Worm (Caenorhabditis elegans) whole organism, midembryonic: ENCODE results near the gene Y58A7A.5.

Experiments
- T22C8.4 ChIP-seq: fragments of 200-800 bp; sonication (Bioruptor generic); IDR thresholded peaks from 2 replicates; pipeline ENCODE4 v1.3.6; 2022; ENCODE audit warnings: missing genetic modification characterization, missing compliant biosample characterization
- cog-1 ChIP-seq: sonication (generic microtip); optimal IDR thresholded peaks from 2 replicates; lab custom pipeline; 2016; ENCODE audit warnings: missing genetic modification characterization, missing compliant biosample characterization
- flt-1 ChIP-seq: fragments of 200-800 bp; sonication (Bioruptor generic); IDR thresholded peaks from 2 replicates; pipeline ENCODE4 v1.3.6; 2022; ENCODE audit warnings: missing genetic modification characterization, missing compliant biosample characterization
- klf-2 ChIP-seq: fragments of 200-800 bp; sonication (Bioruptor generic); conservative IDR thresholded peaks from 2 replicates; pipeline ENCODE4 v1.3.6; 2022; ENCODE audit warnings: missing genetic modification reagents, missing genetic modification characterization, missing compliant biosample characterization
- med-1 ChIP-seq: sonication (generic microtip); optimal IDR thresholded peaks from 2 replicates; lab custom pipeline; 2017; ENCODE audit warnings: missing genetic modification characterization, mild to moderate bottlenecking, missing compliant biosample characterization, antibody characterized with exemption, missing genetic modification reagents; ENCODE audit not compliant: insufficient read depth
- ref-1 ChIP-seq: fragments of 200-800 bp; sonication (Bioruptor generic); conservative IDR thresholded peaks from 2 replicates; pipeline ENCODE4 v1.3.6; 2022; ENCODE audit warnings: missing genetic modification reagents, missing genetic modification characterization, missing compliant biosample characterization
- tab-1 ChIP-seq: fragments of 200-800 bp; sonication (Bioruptor generic); IDR thresholded peaks from 2 replicates; pipeline ENCODE4 v1.3.6; 2022; ENCODE audit warnings: missing genetic modification characterization, missing compliant biosample characterization
- ztf-23 ChIP-seq: fragments of 200-800 bp; sonication (Bioruptor generic); IDR thresholded peaks from 2 replicates; pipeline ENCODE4 v1.3.6; 2022; ENCODE audit warnings: missing genetic modification reagents, missing genetic modification characterization, missing compliant biosample characterization
- ztf-29 ChIP-seq: fragments of 200-800 bp; sonication (Bioruptor generic); IDR thresholded peaks from 2 replicates; pipeline ENCODE4 v1.3.6; 2022; ENCODE audit warnings: missing genetic modification reagents, missing genetic modification characterization, missing compliant biosample characterization

The Y58A7A.5 gene

ce11 chrV:5086919-5087404, at the start of gene Y58A7A.5:
TSS of gene Y58A7A.5 (minus strand) at chrV:5086969.
- TF ChIP-seq ref-1 (GFP tag; lab: Robert Waterston, UW) (no peak), cog-1 (tag; lab: Kevin White, UChicago) (no peak), klf-2 (no peak), flt-1 (GFP tag; lab: Robert Waterston, UW) (no peak), med-1 (GFP tag; lab: Kevin White, UChicago) (no peak), ztf-23 (GFP tag; lab: Robert Waterston, UW) (no peak), ztf-29 (GFP tag; lab: Robert Waterston, UW) (no peak), tab-1 (GFP tag; lab: Robert Waterston, UW) (no peak), T22C8.4 (GFP tag; lab: Robert Waterston, UW) (no peak)

DNA sequence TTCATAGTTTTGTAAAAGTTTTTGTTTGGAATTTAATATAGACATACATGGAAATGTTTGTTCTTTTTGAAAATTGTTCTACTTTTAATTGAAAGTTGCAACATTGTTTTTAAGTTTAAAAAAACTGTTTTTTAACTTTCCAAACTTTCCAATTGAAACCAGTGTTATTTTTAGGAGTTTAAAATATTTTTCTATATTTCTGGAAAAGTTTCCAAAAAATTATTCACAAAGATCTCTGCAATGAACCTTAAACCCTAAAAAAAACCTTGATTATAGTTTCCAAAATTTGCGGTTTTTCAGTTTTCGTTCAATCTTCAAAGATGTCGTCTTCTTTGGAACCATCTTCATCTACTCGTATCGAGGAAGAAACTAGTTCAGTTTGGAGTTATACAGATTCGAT, 45.7 kb upstream of the Y58A7A.5 start, which contains the start of gene F14F9.4:
Gene F14F9.4, plus strand, starts transcription at position 301 of the 400 bp plus-strand sequence.
- no peak for TF ChIP-seq cog-1 (tag; lab: Kevin White, UChicago)
- TF ChIP-seq klf-2 = no peak
- no peak for TF ChIP-seq ztf-23 (GFP tag; lab: Robert Waterston, UW)
- TF ChIP-seq ref-1 (GFP tag; lab: Robert Waterston, UW) = no peak
- no peak for TF ChIP-seq T22C8.4 (GFP tag; lab: Robert Waterston, UW)
- TF ChIP-seq flt-1 (GFP tag; lab: Robert Waterston, UW) = no peak
- no peak for TF ChIP-seq med-1 (GFP tag; lab: Kevin White, UChicago)
- no peak for TF ChIP-seq tab-1 (GFP tag; lab: Robert Waterston, UW)
- TF ChIP-seq ztf-29 (GFP tag; lab: Robert Waterston, UW) = no peak

ce11 chrV:5131380-5131779, 44.6 kb upstream of the Y58A7A.5 start:
- TF ChIP-seq ztf-23 (GFP tag; lab: Robert Waterston, UW) = no peak
- TF ChIP-seq flt-1 (GFP tag; lab: Robert Waterston, UW) = no peak
- TF ChIP-seq cog-1 (tag; lab: Kevin White, UChicago) = no peak
- TF ChIP-seq tab-1 (GFP tag; lab: Robert Waterston, UW) = no peak
- no peak for TF ChIP-seq T22C8.4 (GFP tag; lab: Robert Waterston, UW)
- no peak for TF ChIP-seq klf-2
- no peak for TF ChIP-seq ref-1 (GFP tag; lab: Robert Waterston, UW)
- no peak for TF ChIP-seq ztf-29 (GFP tag; lab: Robert Waterston, UW)
- TF ChIP-seq med-1 (GFP tag; lab: Kevin White, UChicago) = no peak

- TF ChIP-seq ztf-29 (GFP tag; lab: Robert Waterston, UW) (no peak), klf-2 (no peak), tab-1 (GFP tag; lab: Robert Waterston, UW) (no peak), cog-1 (tag; lab: Kevin White, UChicago) (no peak), flt-1 (GFP tag; lab: Robert Waterston, UW) (no peak), med-1 (GFP tag; lab: Kevin White, UChicago) (no peak), T22C8.4 (GFP tag; lab: Robert Waterston, UW) (no peak), ztf-23 (GFP tag; lab: Robert Waterston, UW) (no peak), ref-1 (GFP tag; lab: Robert Waterston, UW) (no peak)
Measured at ce11 chrV:5130018-5130417, 43.2 kb upstream of the Y58A7A.5 start, which contains the start of gene F14F9.8. TSS of gene F14F9.8 (plus strand) at chrV:5130318.

DNA sequence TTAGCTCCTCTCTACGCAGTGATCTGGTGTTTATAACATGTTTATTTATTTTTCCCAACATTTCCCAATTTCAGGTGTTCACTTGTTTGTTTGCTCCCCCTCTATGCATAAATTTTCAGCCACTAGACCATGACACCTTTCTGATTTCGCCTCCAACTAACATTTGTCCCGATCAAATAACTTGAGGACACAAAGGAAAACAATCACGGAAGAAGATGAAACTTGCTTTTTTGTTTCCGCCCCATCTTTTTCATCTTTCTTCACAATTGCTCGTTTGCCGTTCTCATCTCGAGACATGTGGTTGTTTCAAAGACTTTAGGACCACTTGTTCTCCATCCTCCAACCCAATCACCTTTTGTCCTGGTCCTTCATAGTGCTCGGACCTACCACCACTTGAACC, 40.0 kb upstream of the Y58A7A.5 start, which contains the start of gene F14F9.5:
Gene F14F9.5, plus strand, starts transcription at position 301 of the 400 bp plus-strand sequence.
- no peak for TF ChIP-seq tab-1 (GFP tag; lab: Robert Waterston, UW)
- TF ChIP-seq klf-2 = no peak
- no peak for TF ChIP-seq cog-1 (tag; lab: Kevin White, UChicago)
- no peak for TF ChIP-seq ztf-23 (GFP tag; lab: Robert Waterston, UW)
- no peak for TF ChIP-seq ztf-29 (GFP tag; lab: Robert Waterston, UW)
- TF ChIP-seq flt-1 (GFP tag; lab: Robert Waterston, UW) = no peak
- no peak for TF ChIP-seq med-1 (GFP tag; lab: Kevin White, UChicago)

ce11 chrV:5119679-5120078, 32.9 kb upstream of the Y58A7A.5 start, which contains the start of gene sid-1:
TSS of gene sid-1 (plus strand) at chrV:5119970.
- TF ChIP-seq T22C8.4 (GFP tag; lab: Robert Waterston, UW) (no peak), ztf-23 (GFP tag; lab: Robert Waterston, UW) (no peak), flt-1 (GFP tag; lab: Robert Waterston, UW) (no peak), klf-2 (no peak), ztf-29 (GFP tag; lab: Robert Waterston, UW) (no peak), ref-1 (GFP tag; lab: Robert Waterston, UW) (no peak), cog-1 (tag; lab: Kevin White, UChicago) (no peak), med-1 (GFP tag; lab: Kevin White, UChicago) (no peak), tab-1 (GFP tag; lab: Robert Waterston, UW) (no peak)

DNA sequence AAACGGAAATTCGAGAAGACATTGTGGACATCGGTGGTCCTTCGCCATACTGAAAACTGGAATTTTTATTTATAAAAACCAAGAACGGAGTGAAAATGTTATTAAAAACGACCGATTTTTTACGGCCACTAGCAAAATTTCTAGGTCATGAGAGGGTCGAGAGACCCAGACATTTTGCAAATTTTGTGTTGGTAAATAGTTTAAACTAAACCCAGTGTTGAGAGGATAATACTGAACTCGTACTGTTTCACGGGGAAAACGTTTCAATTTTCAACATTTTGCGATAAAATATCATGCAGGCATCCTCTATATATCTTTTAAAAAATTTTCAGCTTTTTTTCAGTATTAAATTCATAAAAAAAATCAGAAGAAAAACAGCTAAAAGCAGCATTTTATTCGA, 32.3 kb upstream of the Y58A7A.5 start, which contains the start of gene C04F5.9:
Gene C04F5.9, minus strand, starts transcription at position 101 of the 400 bp plus-strand sequence.
- TF ChIP-seq klf-2 = no peak
- no peak for TF ChIP-seq ztf-23 (GFP tag; lab: Robert Waterston, UW)
- TF ChIP-seq flt-1 (GFP tag; lab: Robert Waterston, UW) = no peak
- TF ChIP-seq ref-1 (GFP tag; lab: Robert Waterston, UW) = no peak
- TF ChIP-seq ztf-29 (GFP tag; lab: Robert Waterston, UW) = no peak
- no peak for TF ChIP-seq tab-1 (GFP tag; lab: Robert Waterston, UW)
- no peak for TF ChIP-seq T22C8.4 (GFP tag; lab: Robert Waterston, UW)
- no peak for TF ChIP-seq med-1 (GFP tag; lab: Kevin White, UChicago)
- no peak for TF ChIP-seq cog-1 (tag; lab: Kevin White, UChicago)

ce11 chrV:5113654-5114053, 26.9 kb upstream of the Y58A7A.5 start, which contains the start of gene C04F5.8:
TSS of gene C04F5.8 (minus strand) at chrV:5113754.
- TF ChIP-seq klf-2 (no peak), ztf-29 (GFP tag; lab: Robert Waterston, UW) (no peak), med-1 (GFP tag; lab: Kevin White, UChicago) (no peak), flt-1 (GFP tag; lab: Robert Waterston, UW) (no peak), T22C8.4 (GFP tag; lab: Robert Waterston, UW) (no peak), tab-1 (GFP tag; lab: Robert Waterston, UW) (no peak), ref-1 (GFP tag; lab: Robert Waterston, UW) (no peak), cog-1 (tag; lab: Kevin White, UChicago) (no peak), ztf-23 (GFP tag; lab: Robert Waterston, UW) (no peak)
